Worm (Caenorhabditis elegans) whole organism, early embryonic: Measurements from ENCODE around the gene ivns-1.

Experiments
- B0310.2 ChIP-seq: sonication (generic microtip); optimal IDR thresholded peaks from 2 replicates; lab custom pipeline; 2016; ENCODE audit warnings: mild to moderate bottlenecking, missing genetic modification characterization, missing compliant biosample characterization
- F13C5.2 ChIP-seq: sonication (generic microtip); optimal IDR thresholded peaks from 2 replicates; lab custom pipeline; 2017; ENCODE audit warnings: mild to moderate bottlenecking, missing genetic modification characterization, inconsistent platforms, missing compliant biosample characterization
- aly-1 ChIP-seq: sonication (generic microtip); optimal IDR thresholded peaks from 2 replicates; lab custom pipeline; 2016; ENCODE audit warnings: missing genetic modification characterization, missing compliant biosample characterization
- ama-1 ChIP-seq: fragments of 150-350 bp; optimal IDR thresholded peaks from 2 replicates; lab custom pipeline; 2014
- ceh-13 ChIP-seq: fragments of 200-800 bp; sonication (Bioruptor generic); optimal IDR thresholded peaks from 2 replicates; lab custom pipeline; 2018; ENCODE audit warnings: mild to moderate bottlenecking, missing genetic modification characterization, missing compliant biosample characterization
- ceh-36 ChIP-seq: sonication (generic microtip); optimal IDR thresholded peaks from 2 replicates; lab custom pipeline; 2016; ENCODE audit warnings: missing genetic modification characterization, inconsistent platforms, missing compliant biosample characterization
- ets-7 ChIP-seq: sonication (generic microtip); optimal IDR thresholded peaks from 2 replicates; lab custom pipeline; 2016; ENCODE audit warnings: missing genotype, missing genetic modification characterization, missing compliant biosample characterization
- flt-1 ChIP-seq: fragments of 200-800 bp; sonication (Bioruptor generic); IDR thresholded peaks from 2 replicates; pipeline ENCODE4 v1.3.6; 2022; ENCODE audit warnings: missing genetic modification characterization, missing compliant biosample characterization
- hmbx-1 ChIP-seq: sonication (generic microtip); optimal IDR thresholded peaks from 2 replicates; lab custom pipeline; 2016; ENCODE audit warnings: mild to moderate bottlenecking, missing genetic modification characterization, missing compliant biosample characterization
- hmg-4 ChIP-seq: fragments of 200-800 bp; sonication (Bioruptor generic); optimal IDR thresholded peaks from 2 replicates; lab custom pipeline; 2018; ENCODE audit warnings: mild to moderate bottlenecking, missing genetic modification characterization, missing compliant biosample characterization
- hnd-1 ChIP-seq: sonication (generic microtip); optimal IDR thresholded peaks from 2 replicates; lab custom pipeline; 2016; ENCODE audit warnings: missing genetic modification characterization, missing compliant biosample characterization
- pes-1 ChIP-seq: fragments of 200-800 bp; sonication (Bioruptor generic); IDR thresholded peaks from 2 replicates; pipeline ENCODE4 v1.3.6; 2022; ENCODE audit warnings: missing genetic modification reagents, missing genetic modification characterization, missing compliant biosample characterization
- scrt-1 ChIP-seq: fragments of 200-800 bp; sonication (Bioruptor generic); IDR thresholded peaks from 2 replicates; pipeline ENCODE4 v1.3.6; 2022; ENCODE audit warnings: missing genetic modification characterization, missing compliant biosample characterization
- sea-1 ChIP-seq: fragments of 200-800 bp; sonication (Bioruptor generic); conservative IDR thresholded peaks from 2 replicates; pipeline ENCODE4 v1.3.6; 2022; ENCODE audit warnings: missing genetic modification characterization, missing compliant biosample characterization
- tbx-11 ChIP-seq: fragments of 200-800 bp; sonication (Bioruptor generic); IDR thresholded peaks from 2 replicates; pipeline ENCODE4 v1.3.6; 2022; ENCODE audit warnings: missing genetic modification characterization, missing compliant biosample characterization
- tbx-37 ChIP-seq: fragments of 200-800 bp; sonication (Bioruptor generic); conservative IDR thresholded peaks from 2 replicates; pipeline ENCODE4 v1.3.6; 2022; ENCODE audit warnings: missing genetic modification reagents, missing genetic modification characterization, missing compliant biosample characterization
- tra-4 ChIP-seq: sonication (generic microtip); optimal IDR thresholded peaks from 2 replicates; lab custom pipeline; 2017; ENCODE audit warnings: missing genetic modification characterization, missing compliant biosample characterization

The ivns-1 gene

DNA sequence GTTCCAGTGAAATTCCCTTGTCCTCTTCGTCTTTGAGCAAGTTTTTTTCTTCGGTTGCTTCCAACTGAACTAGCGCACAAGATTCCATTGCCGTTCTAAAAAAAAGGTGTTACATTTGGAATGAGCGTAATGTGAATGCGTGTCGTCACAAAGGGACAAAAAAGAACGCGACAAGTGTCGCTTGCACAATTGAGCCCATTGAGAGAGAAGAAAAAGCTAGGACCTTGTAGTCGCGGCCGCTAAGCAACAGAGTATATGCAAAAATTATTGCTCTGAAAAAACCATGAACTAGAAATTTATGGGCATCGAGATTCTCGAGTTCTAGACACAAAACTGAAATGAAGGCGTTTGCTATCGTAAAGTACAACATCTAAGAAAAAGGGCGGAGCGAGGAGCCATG is 47.8 kb downstream of the ivns-1 start, which contains the start of gene T24D5.2:
TSS of gene T24D5.2 (minus strand) at position 101 of the 400 bp plus-strand sequence.
- TF ChIP-seq pes-1 (no peak), F13C5.2 (tag; lab: Kevin White, UChicago) (no peak), sea-1 (GFP tag; lab: Robert Waterston, UW) (no peak), ama-1 (lab: Kevin White, UChicago) (no peak), ceh-36 (tag; lab: Kevin White, UChicago) (no peak), hmbx-1 (tag; lab: Kevin White, UChicago) (no peak), ets-7 (no peak)

DNA sequence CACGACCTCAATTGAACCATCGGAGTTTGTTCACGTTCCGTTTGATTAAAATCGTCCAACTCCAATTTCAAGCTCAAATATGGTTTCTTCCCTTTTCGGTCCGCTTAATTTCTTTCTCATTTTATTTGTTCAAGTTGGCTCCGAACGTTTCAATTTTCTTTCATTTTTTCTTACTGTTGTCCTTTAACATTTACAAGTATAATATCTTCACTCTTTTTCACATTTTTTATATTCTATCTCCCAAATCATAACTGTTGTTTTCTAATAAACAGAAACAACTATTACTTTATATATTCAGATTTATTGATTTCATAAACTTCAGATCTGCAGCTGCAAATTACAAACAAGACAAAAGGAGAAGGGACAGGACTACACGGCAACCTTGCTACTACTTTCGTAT is 50.7 kb downstream of the ivns-1 start:
- TF ChIP-seq ets-7 (no peak), tbx-11 (GFP tag; lab: Robert Waterston, UW) (no peak), tbx-37 (no peak), hmg-4 (no peak), ceh-13 (no peak), F13C5.2 (tag; lab: Kevin White, UChicago) (no peak), sea-1 (GFP tag; lab: Robert Waterston, UW) (no peak), ama-1 (lab: Kevin White, UChicago) (no peak), flt-1 (GFP tag; lab: Robert Waterston, UW) (no peak), tra-4 (no peak), ceh-36 (tag; lab: Kevin White, UChicago) (no peak), aly-1 (tag; lab: Kevin White, UChicago) (no peak), B0310.2 (tag; lab: Kevin White, UChicago) (no peak), hmbx-1 (tag; lab: Kevin White, UChicago) (no peak)

DNA sequence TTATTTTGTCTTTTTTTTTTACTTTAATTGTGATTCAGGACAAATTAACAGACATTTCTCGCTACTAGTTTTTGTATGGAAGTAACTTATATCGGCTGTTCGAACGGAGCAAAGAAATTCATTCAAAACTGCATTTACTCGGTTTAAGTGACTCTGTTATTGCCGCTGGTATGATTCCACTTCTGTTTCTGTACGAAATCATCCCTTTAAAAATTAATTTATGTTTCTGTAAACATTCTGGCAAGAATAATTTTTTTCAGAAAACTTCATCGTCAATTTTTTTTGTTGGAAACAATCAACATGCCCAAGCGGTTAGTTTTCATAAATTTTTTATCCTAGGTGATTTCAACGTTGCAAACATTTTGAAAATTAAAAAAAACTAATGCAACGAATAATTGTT is 54.4 kb downstream of the ivns-1 start, which contains the start of gene T24D5.3:
TSS of gene T24D5.3 (plus strand) at position 301 of the 400 bp plus-strand sequence.
- TF ChIP-seq hnd-1 (tag; lab: Kevin White, UChicago) = no peak
- no peak for TF ChIP-seq ceh-13
- no peak for TF ChIP-seq sea-1 (GFP tag; lab: Robert Waterston, UW)
- TF ChIP-seq ama-1 (lab: Kevin White, UChicago) = no peak
- no peak for TF ChIP-seq hmbx-1 (tag; lab: Kevin White, UChicago)
- no peak for TF ChIP-seq aly-1 (tag; lab: Kevin White, UChicago)
- TF ChIP-seq pes-1 = no peak
- no peak for TF ChIP-seq scrt-1 (GFP tag; lab: Robert Waterston, UW)
- TF ChIP-seq hmg-4 = no peak
- TF ChIP-seq tbx-11 (GFP tag; lab: Robert Waterston, UW) = no peak
